Worm (Caenorhabditis elegans) whole organism, young adult: Measurements from ENCODE around the gene F37C12.14.

Experiments used
- aptf-2 ChIP-seq: fragments of 200-800 bp; sonication (Bioruptor generic); conservative IDR thresholded peaks from 2 replicates; pipeline ENCODE4 v1.3.6; 2022; ENCODE audit warnings: missing genetic modification reagents, missing genetic modification characterization, missing compliant biosample characterization
- sdz-38 ChIP-seq: sonication (generic microtip); optimal IDR thresholded peaks from 2 replicates; lab custom pipeline; 2016; ENCODE audit warnings: missing genotype, missing genetic modification characterization, missing compliant biosample characterization
- unc-130 ChIP-seq: sonication (generic microtip); optimal IDR thresholded peaks from 2 replicates; lab custom pipeline; 2016; ENCODE audit warnings: missing genetic modification reagents, missing genetic modification characterization, missing compliant biosample characterization

DNA sequence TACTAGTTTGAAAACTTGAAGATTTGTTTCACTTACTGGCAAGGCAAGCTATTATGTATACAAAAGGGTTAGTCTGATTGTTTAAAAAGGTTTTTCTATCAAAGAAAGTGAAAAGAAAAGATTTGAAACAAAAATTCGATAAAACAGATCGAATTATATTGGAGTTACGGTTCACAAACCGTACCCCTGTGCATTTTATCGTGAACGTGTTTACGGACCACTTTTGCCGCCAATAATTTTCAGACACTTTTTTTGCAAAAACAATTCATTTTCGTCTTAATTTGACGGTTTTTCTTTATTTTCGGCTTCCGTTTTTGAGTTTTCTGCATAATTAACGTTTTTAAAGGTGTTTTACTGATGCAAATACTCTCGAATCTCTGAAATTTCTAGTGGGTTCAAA is 20.1 kb downstream of the F37C12.14 start:
- TF ChIP-seq sdz-38 (tag; lab: Kevin White, UChicago) (no peak), aptf-2 (GFP tag; lab: Robert Waterston, UW) (no peak), unc-130 (GFP tag; lab: Kevin White, UChicago) (no peak)
